Fruit fly (Drosophila melanogaster) whole organism, prepupa: Measurements from ENCODE around the gene CG14968.

Experiments
- CG16779 ChIP-seq: fragments of 200-800 bp; sonication (Bioruptor generic); optimal IDR thresholded peaks from 3 replicates; lab custom pipeline; 2017; ENCODE audit warnings: missing biosample characterization, mild to moderate bottlenecking, missing genetic modification characterization
- acj6 ChIP-seq: fragments of 200-800 bp; sonication (Bioruptor generic); optimal IDR thresholded peaks from 3 replicates; lab custom pipeline; 2016; ENCODE audit warnings: missing biosample characterization, missing genetic modification characterization

DNA sequence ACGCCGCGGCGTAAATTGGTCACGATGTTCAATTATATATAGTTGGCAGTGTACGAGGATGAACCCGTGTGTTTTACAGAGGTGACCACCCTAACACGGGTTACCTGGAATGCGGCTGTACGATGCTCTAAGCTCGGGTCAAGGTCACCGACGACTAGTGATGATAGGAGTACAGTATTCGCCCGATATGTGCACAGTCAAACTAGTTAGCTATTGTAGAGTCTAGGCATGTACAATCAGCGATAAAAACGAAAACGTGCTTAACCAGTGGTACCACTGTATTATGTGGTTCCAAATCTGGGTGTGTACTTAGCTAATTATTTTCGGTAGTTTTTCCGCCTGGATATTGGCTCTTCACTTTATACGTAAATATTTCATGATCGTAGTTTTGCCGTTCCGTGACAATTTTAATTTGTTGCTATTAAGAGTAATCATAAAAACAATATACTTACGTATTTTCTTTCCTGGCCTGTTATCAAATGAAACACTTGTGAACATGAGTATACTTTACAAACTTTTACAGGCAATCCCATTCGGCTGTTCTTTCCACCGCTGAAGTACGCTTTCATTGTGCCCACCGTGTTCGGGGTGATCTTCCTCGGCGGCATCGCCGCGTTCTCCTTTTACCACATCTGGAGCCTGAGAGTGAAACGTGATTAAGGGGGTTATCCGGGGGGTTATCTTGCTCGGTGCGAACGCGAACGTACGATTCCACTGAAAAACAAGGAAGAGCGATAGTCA is 17.2 kb upstream of the CG14968 start:
- peak; percentile 19 for TF ChIP-seq acj6 (GFP tag; lab: Kevin White, UChicago)
- no peak for TF ChIP-seq CG16779 (tag; lab: Kevin White, UChicago)
